Worm (Caenorhabditis elegans): ENCODE measurements around the gene C08A9.10.
"Not testable (repeated sequence)": the region's sequence is repeated elsewhere in the genome, so short reads cannot be mapped to it uniquely, and the experiment has no call there.

- TF ChIP-seq mab-5 (tag; optimal IDR thresholded peaks at IDR 0.05); nhr-12 (tag; optimal IDR thresholded peaks at IDR 0.05); nhr-237 (tag; optimal IDR thresholded peaks at IDR 0.05); bed-3 (GFP tag; optimal IDR thresholded peaks at IDR 0.05); elt-1 (tag; optimal IDR thresholded peaks at IDR 0.05; ENCODE audit: borderline replicate concordance, insufficient read depth); pha-4 (tag; optimal IDR thresholded peaks at IDR 0.05); snpc-4 (tag; optimal IDR thresholded peaks at IDR 0.05); lin-32 (GFP tag; optimal IDR thresholded peaks at IDR 0.05): not testable (repeated sequence)
Observed at ce11 chrX:17117359-17117758, 36.4 kb downstream of the C08A9.10 start, which contains the start of gene K09E3.2.

Measured in whole organism, mixed stage, embryonic.